Worm (Caenorhabditis elegans): ENCODE results near the gene Y54G2A.73.

- no peak for TF ChIP-seq egl-27 (tag; optimal IDR thresholded peaks at IDR 0.05)
- no peak for TF ChIP-seq nhr-28 (tag; optimal IDR thresholded peaks at IDR 0.05)
- TF ChIP-seq tbx-2 (tag; optimal IDR thresholded peaks at IDR 0.05), result no peak
- TF ChIP-seq ceh-9 (tag; optimal IDR thresholded peaks at IDR 0.05), result no peak
- TF ChIP-seq ztf-11 (tag; optimal IDR thresholded peaks at IDR 0.05), result no peak
- no peak for TF ChIP-seq mml-1 (tag; optimal IDR thresholded peaks at IDR 0.05)
- TF ChIP-seq daf-12 (tag; optimal IDR thresholded peaks at IDR 0.05), result no peak
Observed at ce11 chrIV:3014610-3015009, 5.9 kb upstream of the Y54G2A.73 start.
